Worm (Caenorhabditis elegans): Measurements from ENCODE around the gene F14D7.2.

- TF ChIP-seq pax-1 (tag; optimal IDR thresholded peaks at IDR 0.05) (no peak), C08G9.2 (tag; optimal IDR thresholded peaks at IDR 0.05) (no peak), unc-55 (GFP tag; optimal IDR thresholded peaks at IDR 0.05) (no peak), pqm-1 (tag; optimal IDR thresholded peaks at IDR 0.05) (no peak), ceh-24 (tag; optimal IDR thresholded peaks at IDR 0.05) (no peak), ceh-18 (tag; optimal IDR thresholded peaks at IDR 0.05) (no peak), syd-9 (tag; optimal IDR thresholded peaks at IDR 0.05) (no peak), ets-4 (tag; optimal IDR thresholded peaks at IDR 0.05) (no peak)
These were observed 22.8 kb downstream of the F14D7.2 start, which contains the start of gene F40G12.5 for ce11 chrV:14270729-14271128.

Measured in whole organism, late embryonic.